Fruit fly (Drosophila melanogaster): ENCODE data around the gene Cht2.

DNA sequence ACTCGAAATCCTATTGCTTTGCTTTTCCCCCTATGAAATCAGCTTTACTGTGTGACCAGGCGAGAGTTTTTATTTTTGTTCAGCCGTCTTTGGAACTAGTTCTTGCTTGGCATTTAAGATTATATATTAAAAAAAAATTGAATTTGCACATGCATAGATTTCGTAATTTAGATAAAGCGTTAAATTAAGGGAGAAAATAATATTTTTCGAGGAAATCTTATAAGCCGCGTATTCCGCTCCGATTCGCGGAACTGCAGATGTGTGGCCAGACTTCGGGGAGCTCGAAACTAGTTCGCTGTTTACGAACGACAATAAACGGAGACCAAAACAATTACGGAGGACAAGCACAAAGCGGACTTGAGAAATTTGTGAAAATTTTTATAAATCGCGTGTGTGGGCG is 47.1 kb upstream of the Cht2 start, which contains the start of the genes JTBR and CG42676:
- TF ChIP-seq CG8478 (optimal IDR thresholded peaks at IDR 0.05): no peak
- TF ChIP-seq CTCF (optimal IDR thresholded peaks at IDR 0.05): no peak
